Worm (Caenorhabditis elegans): ENCODE measurements around the gene fbxa-183.

- TF ChIP-seq lin-39 (tag; optimal IDR thresholded peaks at IDR 0.05) (no peak), aly-2 (tag; optimal IDR thresholded peaks at IDR 0.05) (no peak), nhr-237 (tag; optimal IDR thresholded peaks at IDR 0.05) (no peak), mab-5 (tag; optimal IDR thresholded peaks at IDR 0.05) (no peak), snpc-4 (tag; optimal IDR thresholded peaks at IDR 0.05) (no peak), nhr-23 (tag; optimal IDR thresholded peaks at IDR 0.05) (no peak), gmeb-1 (tag; optimal IDR thresholded peaks at IDR 0.05) (no peak), ama-1 (optimal IDR thresholded peaks at IDR 0.05) (no peak)
Observed at ce11 chrV:5753432-5753831, 29.2 kb downstream of the fbxa-183 start, which contains the start of gene pgph-1.
